Fruit fly (Drosophila melanogaster) Kc167 (cell line): Measurements from ENCODE around the gene CG6106.

Experiments used
- Myc ChIP-seq: fragments of >200 bp; optimal IDR thresholded peaks from 2 replicates; lab custom pipeline; 2017; ENCODE audit warnings: missing external identifiers
- Sin3A ChIP-seq: fragments of >200 bp; optimal IDR thresholded peaks from 2 replicates; lab custom pipeline; 2018; ENCODE audit warnings: missing external identifiers
- h ChIP-seq: fragments of >200 bp; optimal IDR thresholded peaks from 3 replicates; lab custom pipeline; 2018; ENCODE audit warnings: missing external identifiers
- insv ChIP-seq: fragments of >200 bp; optimal IDR thresholded peaks from 3 replicates; lab custom pipeline; 2018; ENCODE audit warnings: missing external identifiers
- psq ChIP-seq: fragments of >200 bp; optimal IDR thresholded peaks from 2 replicates; lab custom pipeline; 2017; ENCODE audit warnings: missing external identifiers

- TF ChIP-seq Sin3A (no peak), psq (lab: Kevin White, UChicago) (no peak), insv (lab: Kevin White, UChicago) (no peak), h (lab: Kevin White, UChicago) (no peak), Myc (no peak)
Measured at dm6 chrX:18320825-18321224, 37.9 kb upstream of the CG6106 start, which contains the start of gene CG6023.
